Worm (Caenorhabditis elegans) whole organism, midembryonic: Measurements from ENCODE around the gene M110.7.

Experiments used
- cog-1 ChIP-seq: sonication (generic microtip); optimal IDR thresholded peaks from 2 replicates; lab custom pipeline; 2016; ENCODE audit warnings: missing genetic modification characterization, missing compliant biosample characterization
- flt-1 ChIP-seq: fragments of 200-800 bp; sonication (Bioruptor generic); IDR thresholded peaks from 2 replicates; pipeline ENCODE4 v1.3.6; 2022; ENCODE audit warnings: missing genetic modification characterization, missing compliant biosample characterization
- klf-2 ChIP-seq: fragments of 200-800 bp; sonication (Bioruptor generic); conservative IDR thresholded peaks from 2 replicates; pipeline ENCODE4 v1.3.6; 2022; ENCODE audit warnings: missing genetic modification reagents, missing genetic modification characterization, missing compliant biosample characterization
- med-1 ChIP-seq: sonication (generic microtip); optimal IDR thresholded peaks from 2 replicates; lab custom pipeline; 2017; ENCODE audit warnings: missing genetic modification characterization, mild to moderate bottlenecking, missing compliant biosample characterization, antibody characterized with exemption, missing genetic modification reagents; ENCODE audit not compliant: insufficient read depth
- ref-1 ChIP-seq: fragments of 200-800 bp; sonication (Bioruptor generic); conservative IDR thresholded peaks from 2 replicates; pipeline ENCODE4 v1.3.6; 2022; ENCODE audit warnings: missing genetic modification reagents, missing genetic modification characterization, missing compliant biosample characterization
- tab-1 ChIP-seq: fragments of 200-800 bp; sonication (Bioruptor generic); IDR thresholded peaks from 2 replicates; pipeline ENCODE4 v1.3.6; 2022; ENCODE audit warnings: missing genetic modification characterization, missing compliant biosample characterization

DNA sequence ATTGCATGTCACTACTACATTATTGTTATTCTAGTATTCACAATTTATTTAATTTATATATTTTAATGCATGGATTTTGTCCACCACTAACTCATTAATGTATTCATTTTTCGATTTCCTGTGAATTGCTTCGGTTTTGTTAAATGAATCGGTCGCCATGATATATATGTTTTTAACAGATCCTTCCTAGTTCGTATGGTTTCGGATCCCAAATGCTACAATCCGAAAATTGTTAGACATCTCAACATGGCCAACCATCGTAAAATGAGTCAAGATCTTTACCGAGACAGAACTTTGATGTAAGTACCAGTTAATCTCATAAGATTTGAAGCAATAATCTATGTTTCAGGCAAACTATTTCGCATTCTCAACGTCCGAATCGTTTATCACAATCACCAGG lies 40.5 kb downstream of the M110.7 start:
- TF ChIP-seq cog-1: no peak
- no peak for TF ChIP-seq tab-1 (GFP tag; lab: Robert Waterston, UW)
- no peak for TF ChIP-seq klf-2 (GFP tag; lab: Robert Waterston, UW)
- no peak for TF ChIP-seq flt-1
- TF ChIP-seq med-1 (GFP tag; lab: Kevin White, UChicago): no peak
- no peak for TF ChIP-seq ref-1 (GFP tag; lab: Robert Waterston, UW)
